Worm (Caenorhabditis elegans) whole organism, L4 larva: ENCODE results near the gene pepm-1.

Source experiments
- F10B5.3 ChIP-seq: sonication (generic microtip); optimal IDR thresholded peaks from 2 replicates; lab custom pipeline; 2016; ENCODE audit warnings: mild to moderate bottlenecking, missing genetic modification characterization, missing compliant biosample characterization
- F49E8.2 ChIP-seq: sonication (generic microtip); optimal IDR thresholded peaks from 2 replicates; lab custom pipeline; 2016; ENCODE audit warnings: missing compliant biosample characterization, mild to moderate bottlenecking, missing genetic modification characterization, borderline replicate concordance
- Y105C5A.15 ChIP-seq: fragments of 200-800 bp; sonication (Bioruptor generic); IDR thresholded peaks from 2 replicates; pipeline ENCODE4 v1.3.6; 2022; ENCODE audit warnings: missing genetic modification characterization, missing compliant biosample characterization
- Y5F2A.4 ChIP-seq: fragments of 200-800 bp; sonication (Bioruptor generic); optimal IDR thresholded peaks from 2 replicates; lab custom pipeline; 2018; ENCODE audit warnings: mild to moderate bottlenecking, missing genetic modification characterization, missing compliant biosample characterization
- Y75B8A.6 ChIP-seq: fragments of 200-800 bp; sonication (Bioruptor generic); IDR thresholded peaks from 2 replicates; pipeline ENCODE4 v1.3.6; 2022; ENCODE audit warnings: missing genetic modification reagents, missing genetic modification characterization, missing compliant biosample characterization
- ZK337.2 ChIP-seq: fragments of 200-800 bp; sonication (Bioruptor generic); IDR thresholded peaks from 2 replicates; pipeline ENCODE4 v1.3.6; 2022; ENCODE audit warnings: missing genetic modification reagents, missing genetic modification characterization, missing compliant biosample characterization
- ama-1 ChIP-seq: fragments of 150-350 bp; optimal IDR thresholded peaks from 2 replicates; lab custom pipeline; 2014; ENCODE audit warnings: inconsistent platforms, mixed read lengths
- arid-1 ChIP-seq: fragments of 200-800 bp; sonication (Bioruptor generic); conservative IDR thresholded peaks from 2 replicates; pipeline ENCODE4 v1.3.6; 2022; ENCODE audit warnings: missing genetic modification reagents, missing genetic modification characterization, missing compliant biosample characterization
- ceh-28 ChIP-seq: fragments of 150-350 bp; optimal IDR thresholded peaks from 2 replicates; lab custom pipeline; 2014; ENCODE audit warnings: missing biosample characterization, missing genetic modification reagents, missing genetic modification characterization
- ceh-44 ChIP-seq: fragments of 200-800 bp; sonication (Bioruptor generic); IDR thresholded peaks from 2 replicates; pipeline ENCODE4 v1.3.6; 2022; ENCODE audit warnings: missing genetic modification reagents, missing genetic modification characterization, missing compliant biosample characterization
- ctbp-1 ChIP-seq: fragments of 200-800 bp; sonication (Bioruptor generic); IDR thresholded peaks from 2 replicates; pipeline ENCODE4 v1.3.6; 2022; ENCODE audit warnings: missing genetic modification reagents, missing genetic modification characterization, missing compliant biosample characterization
- daf-12 ChIP-seq: fragments of 150-350 bp; optimal IDR thresholded peaks from 2 replicates; lab custom pipeline; 2014; ENCODE audit warnings: missing biosample characterization, missing genetic modification reagents, missing genetic modification characterization
- daf-16 ChIP-seq, 3 experiments: sonication (generic microtip); optimal IDR thresholded peaks; 2 replicates each; lab custom pipeline; 2016 to 2017; ENCODE audit warnings: missing genetic modification characterization in 3 of 3, missing genetic modification reagents in 3 of 3, mild to moderate bottlenecking in 2 of 3, missing compliant biosample characterization in 2 of 3, missing biosample characterization in 1 of 3, moderate library complexity in 1 of 3
- daf-19 ChIP-seq: fragments of 200-800 bp; sonication (Bioruptor generic); conservative IDR thresholded peaks from 2 replicates; pipeline ENCODE4 v1.3.6; 2022; ENCODE audit warnings: missing genetic modification characterization, missing compliant biosample characterization
- daf-8 ChIP-seq: fragments of 200-800 bp; sonication (Bioruptor generic); IDR thresholded peaks from 2 replicates; pipeline ENCODE4 v1.3.6; 2022; ENCODE audit warnings: missing genetic modification characterization, missing compliant biosample characterization
- dmd-6 ChIP-seq: fragments of 200-800 bp; sonication (Bioruptor generic); IDR thresholded peaks from 2 replicates; pipeline ENCODE4 v1.3.6; 2022; ENCODE audit warnings: missing genetic modification reagents, missing genetic modification characterization, missing compliant biosample characterization
- dmd-8 ChIP-seq: fragments of 200-800 bp; sonication (Bioruptor generic); IDR thresholded peaks from 2 replicates; pipeline ENCODE4 v1.3.6; 2022; ENCODE audit warnings: missing genetic modification characterization, missing compliant biosample characterization
- dmd-9 ChIP-seq: fragments of 200-800 bp; sonication (Bioruptor generic); IDR thresholded peaks from 2 replicates; pipeline ENCODE4 v1.3.6; 2022; ENCODE audit warnings: missing genetic modification reagents, missing genetic modification characterization, missing compliant biosample characterization
- dpl-1 ChIP-seq: fragments of 150-350 bp; optimal IDR thresholded peaks from 2 replicates; lab custom pipeline; 2014; ENCODE audit warnings: missing biosample characterization, missing genetic modification reagents, missing genetic modification characterization
- duxl-1 ChIP-seq: sonication (generic microtip); optimal IDR thresholded peaks from 2 replicates; lab custom pipeline; 2016; ENCODE audit warnings: mild to moderate bottlenecking, missing genetic modification characterization, moderate library complexity, missing compliant biosample characterization; ENCODE audit not compliant: poor library complexity
- dve-1 ChIP-seq: sonication (generic microtip); optimal IDR thresholded peaks from 2 replicates; lab custom pipeline; 2017; ENCODE audit warnings: antibody characterized with exemption, mild to moderate bottlenecking, missing genetic modification characterization, missing compliant biosample characterization; ENCODE audit not compliant: insufficient read depth
- egl-27 ChIP-seq: sonication (generic microtip); optimal IDR thresholded peaks from 3 replicates; lab custom pipeline; 2017; ENCODE audit warnings: missing biosample characterization, missing genetic modification reagents, missing genetic modification characterization
- fkh-10 ChIP-seq: fragments of 150-350 bp; optimal IDR thresholded peaks from 2 replicates; lab custom pipeline; 2014; ENCODE audit warnings: missing biosample characterization, missing genetic modification reagents, missing genetic modification characterization
- gei-8 ChIP-seq: fragments of 200-800 bp; sonication (Bioruptor generic); optimal IDR thresholded peaks from 2 replicates; lab custom pipeline; 2018; ENCODE audit warnings: mild to moderate bottlenecking, missing genetic modification characterization, missing compliant biosample characterization
- hif-1 ChIP-seq, 2 experiments: sonication (generic microtip); optimal IDR thresholded peaks; 2 replicates each; lab custom pipeline; 2016 to 2017; ENCODE audit warnings: missing compliant biosample characterization in 2 of 2, missing genetic modification characterization in 2 of 2, missing genetic modification reagents in 2 of 2, missing genotype in 2 of 2, mild to moderate bottlenecking in 1 of 2
- hlh-30 ChIP-seq: sonication (generic microtip); optimal IDR thresholded peaks from 2 replicates; lab custom pipeline; 2017; ENCODE audit warnings: antibody characterized with exemption, mild to moderate bottlenecking, missing genetic modification characterization, missing compliant biosample characterization; ENCODE audit not compliant: insufficient read depth
- lin-13 ChIP-seq: fragments of 150-350 bp; optimal IDR thresholded peaks from 2 replicates; lab custom pipeline; 2014; ENCODE audit warnings: missing biosample characterization, missing genetic modification reagents, missing genetic modification characterization
- lin-15B ChIP-seq: fragments of 150-350 bp; sonication (generic microtip); optimal IDR thresholded peaks from 3 replicates; lab custom pipeline; 2014; ENCODE audit warnings: missing biosample characterization, missing genetic modification characterization
- lsy-2 ChIP-seq, 2 experiments: fragments of 150-350 bp in 1 of 2; sonication (generic microtip) in 1 of 2; optimal IDR thresholded peaks; 2 replicates each; lab custom pipeline; 2014 to 2017; ENCODE audit warnings: missing biosample characterization in 2 of 2, missing genetic modification characterization in 2 of 2
- mdl-1 ChIP-seq, 2 experiments: fragments of 150-350 bp in 1 of 2; sonication (generic microtip) in 1 of 2; optimal IDR thresholded peaks; 2 replicates each; lab custom pipeline; 2014 to 2017; ENCODE audit warnings: missing biosample characterization in 2 of 2, missing genetic modification characterization in 2 of 2
- mep-1 ChIP-seq: fragments of 150-350 bp; sonication (generic microtip); optimal IDR thresholded peaks from 3 replicates; lab custom pipeline; 2014; ENCODE audit warnings: missing biosample characterization, missing genetic modification characterization
- mxl-3 ChIP-seq: fragments of 200-800 bp; sonication (Bioruptor generic); optimal IDR thresholded peaks from 2 replicates; lab custom pipeline; 2018; ENCODE audit warnings: mild to moderate bottlenecking, missing genetic modification characterization, missing compliant biosample characterization
- nhr-237 ChIP-seq: sonication (generic microtip); optimal IDR thresholded peaks from 2 replicates; lab custom pipeline; 2017; ENCODE audit warnings: missing biosample characterization, missing genetic modification characterization
- nhr-6 ChIP-seq: fragments of 150-350 bp; optimal IDR thresholded peaks from 2 replicates; lab custom pipeline; 2014; ENCODE audit warnings: missing biosample characterization, missing genetic modification characterization
- php-3 ChIP-seq: fragments of 200-800 bp; sonication (Bioruptor generic); IDR thresholded peaks from 2 replicates; pipeline ENCODE4 v1.3.6; 2022; ENCODE audit warnings: missing genetic modification reagents, missing genetic modification characterization, missing compliant biosample characterization
- rbr-2 ChIP-seq: sonication (generic microtip); optimal IDR thresholded peaks from 2 replicates; lab custom pipeline; 2016; ENCODE audit warnings: missing genotype, missing genetic modification characterization, missing compliant biosample characterization
- saeg-2 ChIP-seq: fragments of 200-800 bp; sonication (Bioruptor generic); IDR thresholded peaks from 2 replicates; pipeline ENCODE4 v1.3.6; 2022; ENCODE audit warnings: missing genetic modification reagents, missing genetic modification characterization, missing compliant biosample characterization
- skn-1 ChIP-seq: fragments of 150-350 bp; optimal IDR thresholded peaks from 2 replicates; lab custom pipeline; 2014; ENCODE audit warnings: missing biosample characterization, missing genetic modification characterization
- snpc-1.2 ChIP-seq: fragments of 200-800 bp; sonication (Bioruptor generic); IDR thresholded peaks from 2 replicates; pipeline ENCODE4 v1.3.6; 2022; ENCODE audit warnings: missing genetic modification reagents, missing genetic modification characterization, missing compliant biosample characterization
- snpc-4 ChIP-seq: fragments of 150-350 bp; optimal IDR thresholded peaks from 2 replicates; lab custom pipeline; 2014; ENCODE audit warnings: missing biosample characterization, missing genetic modification characterization
- spr-1 ChIP-seq: sonication (generic microtip); optimal IDR thresholded peaks from 2 replicates; lab custom pipeline; 2016; ENCODE audit warnings: mild to moderate bottlenecking, missing genetic modification characterization, missing compliant biosample characterization
- tag-97 ChIP-seq: fragments of 200-800 bp; sonication (Bioruptor generic); IDR thresholded peaks from 2 replicates; pipeline ENCODE4 v1.3.6; 2022; ENCODE audit warnings: missing genetic modification characterization, missing compliant biosample characterization
- unc-130 ChIP-seq: sonication (generic microtip); optimal IDR thresholded peaks from 2 replicates; lab custom pipeline; 2016; ENCODE audit warnings: missing genetic modification reagents, missing genetic modification characterization, missing compliant biosample characterization
- unc-39 ChIP-seq: sonication (generic microtip); optimal IDR thresholded peaks from 2 replicates; lab custom pipeline; 2017; ENCODE audit warnings: missing biosample characterization, missing genetic modification characterization
- unc-62 ChIP-seq, 3 experiments: fragments of 150-350 bp in 1 of 3; sonication (generic microtip); optimal IDR thresholded peaks in 2 of 3; peaks in 1 of 3; 1 replicate in 1 of 3; 2 replicates in 2 of 3; lab custom pipeline; 2014 to 2017; ENCODE audit warnings: missing biosample characterization in 3 of 3, missing genetic modification characterization in 3 of 3, missing genetic modification reagents in 3 of 3, missing genotype in 1 of 3
- vab-7 ChIP-seq: fragments of 200-800 bp; sonication (Bioruptor generic); IDR thresholded peaks from 2 replicates; pipeline ENCODE4 v1.3.6; 2022; ENCODE audit warnings: missing genetic modification reagents, missing genetic modification characterization, missing compliant biosample characterization
- zfp-2 ChIP-seq: sonication (generic microtip); optimal IDR thresholded peaks from 2 replicates; lab custom pipeline; 2016; ENCODE audit warnings: mild to moderate bottlenecking, missing genetic modification characterization, missing compliant biosample characterization
- zip-11 ChIP-seq: fragments of 200-800 bp; sonication (Bioruptor generic); IDR thresholded peaks from 2 replicates; pipeline ENCODE4 v1.3.6; 2022; ENCODE audit warnings: missing genetic modification characterization, missing compliant biosample characterization
- zip-2 ChIP-seq: fragments of 150-350 bp; optimal IDR thresholded peaks from 2 replicates; lab custom pipeline; 2014; ENCODE audit warnings: missing biosample characterization, missing genetic modification characterization
- ztf-11 ChIP-seq: fragments of 150-350 bp; optimal IDR thresholded peaks from 2 replicates; lab custom pipeline; 2014; ENCODE audit warnings: missing biosample characterization, missing genetic modification characterization

pepm-1 gene

ce11 chrV:14350949-14351348 is 22.0 kb downstream of the pepm-1 start (continued):
- TF ChIP-seq ama-1 (lab: Kevin White, UChicago) (peak; percentile 18), Y75B8A.6 (no peak), rbr-2 (tag; lab: Kevin White, UChicago) (peak; percentile 86), mep-1 (tag; lab: Kevin White, UChicago) (peak; percentile 93), lin-13 (GFP tag; lab: Kevin White, UChicago) (peak; percentile 87), dmd-8 (GFP tag; lab: Robert Waterston, UW) (no peak), daf-12 (tag; lab: Kevin White, UChicago) (no peak), zip-11 (GFP tag; lab: Robert Waterston, UW) (no peak), daf-16 (GFP tag; optimal IDR thresholded peaks at IDR 0.05; lab: Kevin White, UChicago) (no peak), daf-16 (tag; optimal IDR thresholded peaks at IDR 0.05; lab: Kevin White, UChicago) (peak; percentile 60), snpc-1.2 (GFP tag; lab: Robert Waterston, UW) (no peak), nhr-237 (tag; lab: Kevin White, UChicago) (no peak), spr-1 (tag; lab: Kevin White, UChicago) (peak; percentile 42), gei-8 (GFP tag; lab: Kevin White, UChicago) (no peak), lin-15B (tag; lab: Kevin White, UChicago) (no peak), snpc-4 (no peak), ctbp-1 (GFP tag; lab: Robert Waterston, UW) (peak; percentile 62; the same call in 1 of the 2 replicates), zip-2 (no peak), nhr-6 (tag; lab: Kevin White, UChicago) (peak; percentile 98), skn-1 (no peak), mdl-1 (tag; optimal IDR thresholded peaks at IDR 0.05; lab: Kevin White, UChicago) (peak; percentile 23 to 70), hif-1 (tag; optimal IDR thresholded peaks at IDR 0.05; lab: Kevin White, UChicago) (peak in 1 of 2 experiments; percentile 70), saeg-2 (GFP tag; lab: Robert Waterston, UW) (no peak), lsy-2 (tag; optimal IDR thresholded peaks at IDR 0.05; lab: Kevin White, UChicago) (peak; percentile 67 to 81), ceh-44 (GFP tag; lab: Robert Waterston, UW) (peak; percentile 21; the same call in 1 of the 2 replicates), hlh-30 (tag; lab: Kevin White, UChicago) (peak; percentile 67), F49E8.2 (no peak), vab-7 (GFP tag; lab: Robert Waterston, UW) (peak; percentile 70), dmd-9 (GFP tag; lab: Robert Waterston, UW) (peak; percentile 63; the same call in 1 of the 2 replicates), arid-1 (GFP tag; lab: Robert Waterston, UW) (0 out of 2 replicates have a peak, but pooled peaks have one; percentile 5), tag-97 (GFP tag; lab: Robert Waterston, UW) (no peak), Y5F2A.4 (GFP tag; lab: Kevin White, UChicago) (no peak), egl-27 (tag; lab: Kevin White, UChicago) (no peak), Y105C5A.15 (GFP tag; lab: Robert Waterston, UW) (no peak), php-3 (GFP tag; lab: Robert Waterston, UW) (no peak), dpl-1 (peak; percentile 74), ztf-11 (no peak), unc-130 (no peak), dmd-6 (GFP tag; lab: Robert Waterston, UW) (peak; percentile 88), zfp-2 (tag; lab: Kevin White, UChicago) (peak; percentile 15), F10B5.3 (tag; lab: Kevin White, UChicago) (no peak), unc-39 (tag; lab: Kevin White, UChicago) (no peak), ceh-28 (tag; lab: Kevin White, UChicago) (no peak), daf-19 (no peak), daf-8 (GFP tag; lab: Robert Waterston, UW) (no peak), dve-1 (peak; percentile 56), duxl-1 (tag; lab: Kevin White, UChicago) (peak; percentile 23), unc-62 (GFP tag; optimal IDR thresholded peaks at IDR 0.05 in 1 of 2; lab: Kevin White, UChicago) (no peak), unc-62 (tag; optimal IDR thresholded peaks at IDR 0.05; lab: Kevin White, UChicago) (no peak), ZK337.2 (no peak), mxl-3 (peak; percentile 96), fkh-10 (peak; percentile 35)
